Worm (Caenorhabditis elegans) whole organism, young adult: ENCODE measurements around the gene ZK1307.2.

Experiments used
- B0035.1 ChIP-seq: sonication (generic microtip); optimal IDR thresholded peaks from 2 replicates; lab custom pipeline; 2016; ENCODE audit warnings: missing genetic modification characterization, mild to moderate bottlenecking, missing compliant biosample characterization, missing genotype, missing genetic modification reagents
- C06A6.2 ChIP-seq: fragments of 200-800 bp; sonication (Bioruptor generic); conservative IDR thresholded peaks from 2 replicates; pipeline ENCODE4 v1.3.6; 2022; ENCODE audit warnings: missing genetic modification characterization, missing compliant biosample characterization
- F49E8.2 ChIP-seq: sonication (generic microtip); optimal IDR thresholded peaks from 3 replicates; lab custom pipeline; 2017; ENCODE audit warnings: missing genetic modification characterization, mild to moderate bottlenecking, missing compliant biosample characterization, antibody characterized with exemption, moderate library complexity; ENCODE audit not compliant: insufficient read depth
- K11D2.4 ChIP-seq: fragments of 200-800 bp; sonication (Bioruptor generic); IDR thresholded peaks from 2 replicates; pipeline ENCODE4 v1.3.6; 2022; ENCODE audit warnings: missing genetic modification reagents, missing genetic modification characterization, missing compliant biosample characterization
- Y53G8AR.9 ChIP-seq: fragments of 200-800 bp; sonication (Bioruptor generic); conservative IDR thresholded peaks from 2 replicates; pipeline ENCODE4 v1.3.6; 2022; ENCODE audit warnings: missing genetic modification reagents, missing genetic modification characterization, missing compliant biosample characterization
- Y56A3A.18 ChIP-seq: fragments of 200-800 bp; sonication (Bioruptor generic); IDR thresholded peaks from 2 replicates; pipeline ENCODE4 v1.3.6; 2022; ENCODE audit warnings: missing genetic modification reagents, missing genetic modification characterization, missing compliant biosample characterization
- attf-3 ChIP-seq: fragments of 200-800 bp; sonication (Bioruptor generic); conservative IDR thresholded peaks from 2 replicates; pipeline ENCODE4 v1.3.6; 2022; ENCODE audit warnings: missing genetic modification reagents, missing genetic modification characterization, missing compliant biosample characterization
- dpff-1 ChIP-seq: sonication (generic microtip); optimal IDR thresholded peaks from 2 replicates; lab custom pipeline; 2017; ENCODE audit warnings: mild to moderate bottlenecking, missing genetic modification characterization, missing compliant biosample characterization
- ekl-4 ChIP-seq: fragments of 200-800 bp; sonication (Bioruptor generic); IDR thresholded peaks from 2 replicates; pipeline ENCODE4 v1.3.6; 2022; ENCODE audit warnings: missing genetic modification reagents, missing genetic modification characterization, missing compliant biosample characterization
- ets-4 ChIP-seq: fragments of 200-800 bp; sonication (Bioruptor generic); optimal IDR thresholded peaks from 2 replicates; lab custom pipeline; 2018; ENCODE audit warnings: mild to moderate bottlenecking, missing genetic modification characterization, missing compliant biosample characterization
- gei-17 ChIP-seq: fragments of 200-800 bp; sonication (Bioruptor generic); optimal IDR thresholded peaks from 2 replicates; lab custom pipeline; 2018; ENCODE audit warnings: mild to moderate bottlenecking, missing genetic modification characterization, missing compliant biosample characterization
- him-1 ChIP-seq: sonication (generic microtip); optimal IDR thresholded peaks from 2 replicates; lab custom pipeline; 2016; ENCODE audit warnings: missing genotype, missing genetic modification reagents, missing genetic modification characterization, missing compliant biosample characterization
- hrde-1 ChIP-seq: sonication (generic microtip); optimal IDR thresholded peaks from 2 replicates; lab custom pipeline; 2016; ENCODE audit warnings: missing genetic modification characterization, mild to moderate bottlenecking, missing compliant biosample characterization, moderate library complexity, missing genotype, missing genetic modification reagents, borderline replicate concordance
- lin-54 ChIP-seq: fragments of 200-800 bp; sonication (Bioruptor generic); optimal IDR thresholded peaks from 2 replicates; lab custom pipeline; 2018; ENCODE audit warnings: mild to moderate bottlenecking, missing genetic modification characterization, missing compliant biosample characterization
- mcd-1 ChIP-seq: fragments of 200-800 bp; sonication (Bioruptor generic); IDR thresholded peaks from 2 replicates; pipeline ENCODE4 v1.3.6; 2022; ENCODE audit warnings: missing genetic modification reagents, missing genetic modification characterization, missing compliant biosample characterization
- pbrm-1 ChIP-seq: fragments of 200-800 bp; sonication (Bioruptor generic); IDR thresholded peaks from 2 replicates; pipeline ENCODE4 v1.3.6; 2022; ENCODE audit warnings: missing genetic modification reagents, missing genetic modification characterization, missing compliant biosample characterization
- pha-4 ChIP-seq: fragments of 150-350 bp; sonication (generic microtip); optimal IDR thresholded peaks from 2 replicates; lab custom pipeline; 2014; ENCODE audit warnings: missing biosample characterization, missing genetic modification reagents, missing genetic modification characterization
- tbp1 ChIP-seq: fragments of 200-800 bp; sonication (Bioruptor generic); optimal IDR thresholded peaks from 2 replicates; lab custom pipeline; 2018; ENCODE audit warnings: mild to moderate bottlenecking, missing genetic modification characterization, missing compliant biosample characterization
- unc-130 ChIP-seq: sonication (generic microtip); optimal IDR thresholded peaks from 2 replicates; lab custom pipeline; 2016; ENCODE audit warnings: missing genetic modification reagents, missing genetic modification characterization, missing compliant biosample characterization
- ztf-25 ChIP-seq: fragments of 200-800 bp; sonication (Bioruptor generic); IDR thresholded peaks from 2 replicates; pipeline ENCODE4 v1.3.6; 2022; ENCODE audit warnings: missing genetic modification reagents, missing genetic modification characterization, missing compliant biosample characterization
- ztf-3 ChIP-seq: fragments of 200-800 bp; sonication (Bioruptor generic); optimal IDR thresholded peaks from 2 replicates; lab custom pipeline; 2018; ENCODE audit warnings: mild to moderate bottlenecking, missing genetic modification characterization, missing compliant biosample characterization

ZK1307.2 gene

DNA sequence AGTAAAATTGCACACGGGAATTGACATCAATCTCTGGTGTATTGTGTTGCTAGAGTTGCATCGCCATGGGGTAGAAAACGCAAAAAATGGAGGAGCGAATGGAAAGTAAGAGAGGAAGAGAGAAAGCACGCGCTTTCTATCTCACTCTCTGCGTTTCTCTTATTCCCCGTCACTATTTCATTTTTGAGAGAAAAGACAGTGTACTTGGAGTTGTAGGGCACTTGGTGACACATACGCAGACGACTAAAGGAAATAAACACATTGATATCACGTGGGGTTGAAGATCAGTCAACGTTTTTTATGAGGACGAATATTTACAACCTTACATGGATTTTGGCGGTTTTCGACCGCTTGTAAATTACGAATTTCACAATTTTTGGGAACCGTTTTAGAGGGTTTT lies 50.3 kb downstream of the ZK1307.2 start (continued):
- peak; percentile 61; the same call in 1 of the 2 replicates for TF ChIP-seq C06A6.2 (GFP tag; lab: Robert Waterston, UW)
- peak; percentile 47; the same call in 1 of the 2 replicates for TF ChIP-seq attf-3 (GFP tag; lab: Robert Waterston, UW)
- peak; percentile 90 for TF ChIP-seq K11D2.4
- TF ChIP-seq ztf-25 = no peak
- TF ChIP-seq Y56A3A.18 (GFP tag; lab: Robert Waterston, UW) = 0 out of 2 replicates have a peak, but pooled peaks have one; percentile 52
- TF ChIP-seq pbrm-1 (GFP tag; lab: Robert Waterston, UW) = peak; percentile 66
- no peak for TF ChIP-seq him-1 (tag; lab: Kevin White, UChicago)
- no peak for TF ChIP-seq unc-130 (GFP tag; lab: Kevin White, UChicago)
- TF ChIP-seq B0035.1 = no peak
- peak; percentile 69 for TF ChIP-seq lin-54 (GFP tag; lab: Kevin White, UChicago)
- peak; percentile 79 for TF ChIP-seq ztf-3 (GFP tag; lab: Kevin White, UChicago)
- no peak for TF ChIP-seq hrde-1
- TF ChIP-seq F49E8.2 (tag; lab: Kevin White, UChicago) = no peak
- peak; percentile 54 for TF ChIP-seq gei-17 (GFP tag; lab: Kevin White, UChicago)
- peak; percentile 58 for TF ChIP-seq pha-4 (tag; lab: Kevin White, UChicago)
- no peak for TF ChIP-seq dpff-1 (tag; lab: Kevin White, UChicago)
- peak; percentile 57; the same call in 1 of the 2 replicates for TF ChIP-seq ekl-4 (GFP tag; lab: Robert Waterston, UW)
- TF ChIP-seq tbp1 (GFP tag; lab: Kevin White, UChicago) = peak; percentile 67
- peak; percentile 54 for TF ChIP-seq ets-4 (GFP tag; lab: Kevin White, UChicago)
- no peak for TF ChIP-seq Y53G8AR.9 (GFP tag; lab: Robert Waterston, UW)
- TF ChIP-seq mcd-1 = peak; percentile 60
